Worm (Caenorhabditis elegans): ENCODE data around the gene acox-1.5.

Gene acox-1.5

DNA sequence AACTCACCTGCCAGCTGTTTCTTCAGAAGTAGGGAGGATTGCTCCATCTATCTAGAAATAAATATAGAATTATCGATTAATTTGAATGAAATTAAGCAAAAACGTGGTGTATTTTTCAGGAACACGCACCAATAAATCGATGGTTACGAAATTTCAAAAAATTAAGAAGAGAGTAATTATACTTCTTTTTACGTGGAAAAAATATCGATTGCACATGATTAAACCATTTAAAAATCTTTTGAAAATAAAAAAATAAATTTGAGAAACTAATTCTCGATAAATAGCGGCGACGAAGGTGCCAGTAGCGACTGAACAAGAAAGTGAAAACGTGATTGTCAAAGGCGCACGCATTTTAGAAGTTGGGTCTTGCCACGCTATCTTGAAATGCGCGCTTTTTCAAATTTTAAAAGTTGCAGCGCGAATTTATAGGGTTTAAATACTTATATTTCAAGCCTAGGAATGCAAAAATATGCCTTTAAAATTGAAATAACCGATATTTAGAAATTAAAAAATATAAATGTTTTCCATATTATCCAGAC lies 39.2 kb upstream of the acox-1.5 start, which contains the start of gene ubc-7:
ubc-7 (minus strand) TSS at position 51 of the 539 bp plus-strand sequence.
- TF ChIP-seq snpc-4 (GFP tag; optimal IDR thresholded peaks at IDR 0.05) (no peak), snpc-4 (tag; optimal IDR thresholded peaks at IDR 0.05) (peak in 2 of 4 experiments; percentile 14 to 45), lsy-27 (tag; optimal IDR thresholded peaks at IDR 0.05; ENCODE audit: borderline replicate concordance, insufficient read depth) (no peak), ccch-3 (GFP tag; optimal IDR thresholded peaks at IDR 0.05) (no peak), mes-4 (tag; optimal IDR thresholded peaks at IDR 0.05) (no peak), nhr-90 (tag; optimal IDR thresholded peaks at IDR 0.05) (no peak), F10E7.11 (tag; optimal IDR thresholded peaks at IDR 0.05) (no peak), D2030.7 (GFP tag; IDR thresholded peaks at IDR 0.05) (peak; percentile 77; the same call in 1 of the 2 replicates), B0019.2 (GFP tag; conservative IDR thresholded peaks at IDR 0.05) (0 out of 2 replicates have a peak, but pooled peaks have one; percentile 3), ztf-28 (GFP tag; IDR thresholded peaks at IDR 0.05) (no peak), aptf-3 (GFP tag; IDR thresholded peaks at IDR 0.05) (no peak), ZK185.1 (tag; optimal IDR thresholded peaks at IDR 0.05; ENCODE audit: poor library complexity, severe bottlenecking) (peak; percentile 63), ets-4 (GFP tag; optimal IDR thresholded peaks at IDR 0.05) (no peak), T26A5.8 (tag; optimal IDR thresholded peaks at IDR 0.05) (no peak), gei-17 (GFP tag; optimal IDR thresholded peaks at IDR 0.05) (no peak), snpc-3.4 (tag; optimal IDR thresholded peaks at IDR 0.05) (peak; percentile 71), chd-7 (tag; optimal IDR thresholded peaks at IDR 0.05) (no peak), mcd-1 (GFP tag; IDR thresholded peaks at IDR 0.05) (peak; percentile 80), fkh-3 (tag; optimal IDR thresholded peaks at IDR 0.05) (no peak), zim-3 (tag; optimal IDR thresholded peaks at IDR 0.05) (no peak), bed-1 (GFP tag; IDR thresholded peaks at IDR 0.05) (no peak), F23B12.7 (tag; optimal IDR thresholded peaks at IDR 0.05; ENCODE audit: insufficient read depth) (peak; percentile 68), C06A6.2 (GFP tag; conservative IDR thresholded peaks at IDR 0.05) (no peak), lin-40 (tag; optimal IDR thresholded peaks at IDR 0.05) (peak; percentile 52), Y95B8A.8 (GFP tag; IDR thresholded peaks at IDR 0.05) (no peak), T07F8.4 (tag; optimal IDR thresholded peaks at IDR 0.05) (no peak), attf-6 (GFP tag; IDR thresholded peaks at IDR 0.05) (no peak), dox-1 (GFP tag; IDR thresholded peaks at IDR 0.05) (peak; percentile 25; the same call in 1 of the 2 replicates), B0261.1 (tag; optimal IDR thresholded peaks at IDR 0.05) (no peak), Y53F4B.3 (GFP tag; IDR thresholded peaks at IDR 0.05) (no peak), tbp1 (GFP tag; optimal IDR thresholded peaks at IDR 0.05) (peak; percentile 56), lir-1 (GFP tag; conservative IDR thresholded peaks at IDR 0.05) (no peak), B0336.3 (GFP tag; IDR thresholded peaks at IDR 0.05) (peak; percentile 42; the same call in 1 of the 2 replicates), F52B5.7 (tag; optimal IDR thresholded peaks at IDR 0.05) (no peak), ceh-79 (tag; optimal IDR thresholded peaks at IDR 0.05) (no peak), pbrm-1 (GFP tag; IDR thresholded peaks at IDR 0.05) (no peak), rcor-1 (GFP tag; IDR thresholded peaks at IDR 0.05) (peak; percentile 70), mel-28 (tag; optimal IDR thresholded peaks at IDR 0.05; ENCODE audit: borderline replicate concordance) (no peak), nhr-179 (tag; optimal IDR thresholded peaks at IDR 0.05) (no peak), egl-44 (GFP tag; IDR thresholded peaks at IDR 0.05) (no peak), egrh-3 (GFP tag; IDR thresholded peaks at IDR 0.05) (no peak), let-526 (GFP tag; IDR thresholded peaks at IDR 0.05) (0 out of 2 replicates have a peak, but pooled peaks have one; percentile 6), somi-1 (GFP tag; optimal IDR thresholded peaks at IDR 0.05) (no peak), sdz-38 (tag; optimal IDR thresholded peaks at IDR 0.05) (no peak), cebp-1 (GFP tag; IDR thresholded peaks at IDR 0.05) (no peak), cebp-1 (tag; optimal IDR thresholded peaks at IDR 0.05) (peak; percentile 71), nhr-27 (tag; optimal IDR thresholded peaks at IDR 0.05) (no peak), ceh-58 (GFP tag; IDR thresholded peaks at IDR 0.05) (no peak), hsf-1 (GFP tag; IDR thresholded peaks at IDR 0.05) (peak; percentile 79)
